Worm (Caenorhabditis elegans): Measurements from ENCODE around the gene sec-22.

The sec-22 gene

DNA sequence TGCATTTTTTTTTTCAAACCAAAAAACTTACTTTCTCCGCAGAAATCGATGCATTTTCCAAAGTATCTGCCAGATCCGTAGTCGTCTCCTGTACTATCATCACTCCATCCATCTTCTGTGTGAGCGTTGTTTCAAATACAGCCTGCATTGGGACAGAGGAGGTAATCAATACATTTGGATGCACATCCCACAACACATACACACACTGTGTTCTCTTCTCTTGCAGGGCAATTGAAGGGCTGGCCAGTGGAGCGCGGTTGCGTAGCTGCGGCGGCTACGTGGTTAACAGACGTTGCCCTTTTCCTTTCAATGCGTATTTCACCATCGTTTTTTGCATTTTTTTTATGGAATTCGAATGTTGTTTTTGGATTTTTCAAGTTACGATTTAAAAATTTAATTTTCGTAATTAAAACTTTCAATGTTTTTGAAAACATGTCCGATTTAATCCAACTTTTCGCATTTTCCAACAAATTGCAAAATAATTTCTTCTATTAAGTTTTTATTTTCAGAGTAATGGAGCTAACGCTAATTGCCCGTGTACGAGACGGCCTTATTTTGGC lies at the start of gene sec-22, which contains the start of gene stau-1:
sec-22 (plus strand) TSS at position 510 of the 560 bp plus-strand sequence.
stau-1 (minus strand) TSS at position 248 of the 560 bp plus-strand sequence.
- no peak for TF ChIP-seq F26F4.8 (GFP tag; conservative IDR thresholded peaks at IDR 0.05)
- peak; percentile 52 for TF ChIP-seq nhr-28 (tag; optimal IDR thresholded peaks at IDR 0.05)
- TF ChIP-seq mes-2 (tag; optimal IDR thresholded peaks at IDR 0.05; ENCODE audit: poor library complexity, severe bottlenecking) = peak; percentile 74
- TF ChIP-seq mdl-1 (tag; optimal IDR thresholded peaks at IDR 0.05) = no peak
- TF ChIP-seq ctbp-1 (GFP tag; IDR thresholded peaks at IDR 0.05) = 0 out of 2 replicates have a peak, but pooled peaks have one; percentile 21
- no peak for TF ChIP-seq saeg-2 (GFP tag; IDR thresholded peaks at IDR 0.05)
- no peak for TF ChIP-seq nhr-10 (tag; optimal IDR thresholded peaks at IDR 0.05)
- peak; percentile 19; the same call in 1 of the 2 replicates for TF ChIP-seq dmd-6 (GFP tag; IDR thresholded peaks at IDR 0.05)
- TF ChIP-seq madf-5 (GFP tag; IDR thresholded peaks at IDR 0.05) = no peak
- TF ChIP-seq ztf-7 (tag; optimal IDR thresholded peaks at IDR 0.05) = no peak
- no peak for TF ChIP-seq daf-16 (GFP tag; optimal IDR thresholded peaks at IDR 0.05)
- no peak for TF ChIP-seq daf-16 (tag; optimal IDR thresholded peaks at IDR 0.05)
- peak; percentile 71 for TF ChIP-seq mep-1 (tag; optimal IDR thresholded peaks at IDR 0.05)
- TF ChIP-seq jun-1 (tag; optimal IDR thresholded peaks at IDR 0.05) = no peak
- no peak for TF ChIP-seq pha-4 (GFP tag; IDR thresholded peaks at IDR 0.05)
- TF ChIP-seq pha-4 (tag; optimal IDR thresholded peaks at IDR 0.05) = peak; percentile 10
- no peak for TF ChIP-seq snpc-4 (tag; optimal IDR thresholded peaks at IDR 0.05)
- no peak for TF ChIP-seq attf-4 (tag; optimal IDR thresholded peaks at IDR 0.05)
- TF ChIP-seq daf-12 (tag; optimal IDR thresholded peaks at IDR 0.05) = no peak
- TF ChIP-seq daf-8 (GFP tag; IDR thresholded peaks at IDR 0.05) = no peak
- peak; percentile 36 for TF ChIP-seq hlh-30 (tag; optimal IDR thresholded peaks at IDR 0.05; ENCODE audit: insufficient read depth)
- TF ChIP-seq ama-1 (optimal IDR thresholded peaks at IDR 0.05) = no peak
- no peak for TF ChIP-seq T26A8.4 (GFP tag; IDR thresholded peaks at IDR 0.05)
- no peak for TF ChIP-seq F37D6.2 (tag; optimal IDR thresholded peaks at IDR 0.05)
- TF ChIP-seq egl-43 (GFP tag; IDR thresholded peaks at IDR 0.05) = no peak
- TF ChIP-seq lsy-2 (tag; optimal IDR thresholded peaks at IDR 0.05) = peak in 1 of 2 experiments; percentile 57
- no peak for TF ChIP-seq tag-97 (GFP tag; IDR thresholded peaks at IDR 0.05)
- peak; percentile 86 for TF ChIP-seq aha-1 (tag)
- peak; percentile 58 for TF ChIP-seq dve-1 (tag; optimal IDR thresholded peaks at IDR 0.05; ENCODE audit: insufficient read depth)
- TF ChIP-seq set-16 (GFP tag; IDR thresholded peaks at IDR 0.05) = no peak
- no peak for TF ChIP-seq skn-1 (tag; optimal IDR thresholded peaks at IDR 0.05)
- TF ChIP-seq Y75B8A.6 (GFP tag; IDR thresholded peaks at IDR 0.05) = no peak
- peak in 1 of 2 experiments; percentile 41 for TF ChIP-seq hif-1 (tag; optimal IDR thresholded peaks at IDR 0.05)
- no peak for TF ChIP-seq spr-1 (tag; optimal IDR thresholded peaks at IDR 0.05)
- no peak for TF ChIP-seq tra-1 (GFP tag; IDR thresholded peaks at IDR 0.05)
- no peak for TF ChIP-seq ceh-32 (tag; optimal IDR thresholded peaks at IDR 0.05; ENCODE audit: poor library complexity)
- TF ChIP-seq nhr-102 (tag; optimal IDR thresholded peaks at IDR 0.05) = no peak
- TF ChIP-seq ceh-28 (tag; optimal IDR thresholded peaks at IDR 0.05) = no peak
- TF ChIP-seq zip-11 (GFP tag; IDR thresholded peaks at IDR 0.05) = no peak
- no peak for TF ChIP-seq Y48G9A.11 (GFP tag; IDR thresholded peaks at IDR 0.05)
- no peak for TF ChIP-seq zag-1 (tag; optimal IDR thresholded peaks at IDR 0.05)
- TF ChIP-seq dpl-1 (GFP tag; optimal IDR thresholded peaks at IDR 0.05) = peak; percentile 30
- peak; percentile 1 for TF ChIP-seq rbr-2 (tag; optimal IDR thresholded peaks at IDR 0.05)
- TF ChIP-seq nhr-237 (tag; optimal IDR thresholded peaks at IDR 0.05) = no peak
- TF ChIP-seq mxl-3 (GFP tag; optimal IDR thresholded peaks at IDR 0.05) = peak; percentile 47
- TF ChIP-seq ces-1 (GFP tag; optimal IDR thresholded peaks at IDR 0.05) = no peak
- no peak for TF ChIP-seq arid-1 (GFP tag; conservative IDR thresholded peaks at IDR 0.05)
- no peak for TF ChIP-seq sdz-12 (GFP tag; optimal IDR thresholded peaks at IDR 0.05)
- TF ChIP-seq zfp-2 (tag; optimal IDR thresholded peaks at IDR 0.05) = no peak
- TF ChIP-seq ceh-20 (GFP tag; IDR thresholded peaks at IDR 0.05) = no peak
- peak; percentile 34 for TF ChIP-seq hlh-11 (tag; optimal IDR thresholded peaks at IDR 0.05)
- no peak for TF ChIP-seq ZK337.2 (GFP tag; IDR thresholded peaks at IDR 0.05)

Data from whole organism, L4 larva.